Worm (Caenorhabditis elegans): ENCODE results near the gene ints-2.

DNA sequence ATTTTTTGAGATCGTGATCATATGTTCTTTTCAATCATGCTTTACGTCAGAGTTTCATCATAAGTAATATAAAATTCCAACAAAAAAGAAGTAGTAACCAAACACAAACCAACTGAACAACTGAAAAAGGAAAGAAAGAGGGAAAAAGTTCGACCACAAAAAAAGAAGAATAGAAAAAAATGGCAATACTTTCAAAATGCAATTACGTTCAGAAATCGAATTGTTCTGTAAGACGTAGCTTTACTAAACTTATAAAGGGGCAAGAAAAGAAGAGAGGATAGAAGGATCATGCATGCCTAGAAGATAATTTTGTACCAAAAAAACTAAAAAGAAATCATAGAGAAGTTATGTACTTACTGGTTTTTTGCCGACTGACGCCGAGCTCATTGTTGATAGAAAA lies 44.8 kb upstream of the ints-2 start:
- TF ChIP-seq snpc-4 (tag; optimal IDR thresholded peaks at IDR 0.05) (no peak), lin-38 (GFP tag; IDR thresholded peaks at IDR 0.05) (no peak), attf-4 (tag; optimal IDR thresholded peaks at IDR 0.05) (no peak), skn-1 (tag; optimal IDR thresholded peaks at IDR 0.05) (no peak), ZK546.5 (tag; optimal IDR thresholded peaks at IDR 0.05) (no peak), madf-9 (GFP tag; conservative IDR thresholded peaks at IDR 0.05) (no peak), nhr-42 (GFP tag; IDR thresholded peaks at IDR 0.05) (no peak), Y5F2A.4 (GFP tag; optimal IDR thresholded peaks at IDR 0.05) (no peak), lin-39 (tag; optimal IDR thresholded peaks at IDR 0.05) (no peak), fos-1 (tag; optimal IDR thresholded peaks at IDR 0.05) (no peak), nhr-237 (tag; optimal IDR thresholded peaks at IDR 0.05) (no peak)

Data from whole organism, L4 larva.